Worm (Caenorhabditis elegans) whole organism, L4 larva: ENCODE results near the gene ZK632.4.

Experiments
- D1046.2 ChIP-seq: fragments of 200-800 bp; sonication (Bioruptor generic); IDR thresholded peaks from 2 replicates; pipeline ENCODE4 v1.3.6; 2022; ENCODE audit warnings: missing genetic modification characterization, missing compliant biosample characterization
- R02D3.7 ChIP-seq: fragments of 150-350 bp; sonication (generic microtip); optimal IDR thresholded peaks from 3 replicates; lab custom pipeline; 2014; ENCODE audit warnings: missing biosample characterization, missing genetic modification characterization
- T20F7.1 ChIP-seq: fragments of 200-800 bp; sonication (Bioruptor generic); optimal IDR thresholded peaks from 2 replicates; lab custom pipeline; 2018; ENCODE audit warnings: mild to moderate bottlenecking, missing genetic modification characterization, missing compliant biosample characterization
- T26A8.4 ChIP-seq: fragments of 200-800 bp; sonication (Bioruptor generic); IDR thresholded peaks from 2 replicates; pipeline ENCODE4 v1.3.6; 2022; ENCODE audit warnings: missing genetic modification characterization, missing compliant biosample characterization
- Y105C5A.15 ChIP-seq: fragments of 200-800 bp; sonication (Bioruptor generic); IDR thresholded peaks from 2 replicates; pipeline ENCODE4 v1.3.6; 2022; ENCODE audit warnings: missing genetic modification characterization, missing compliant biosample characterization
- Y75B8A.6 ChIP-seq: fragments of 200-800 bp; sonication (Bioruptor generic); IDR thresholded peaks from 2 replicates; pipeline ENCODE4 v1.3.6; 2022; ENCODE audit warnings: missing genetic modification reagents, missing genetic modification characterization, missing compliant biosample characterization
- aha-1 ChIP-seq: fragments of 150-350 bp; peaks from one replicate; lab custom pipeline; 2014; ENCODE audit warnings: missing biosample characterization, missing genetic modification characterization
- aly-2 ChIP-seq: sonication (generic microtip); optimal IDR thresholded peaks from 2 replicates; lab custom pipeline; 2018; ENCODE audit warnings: missing biosample characterization, missing genetic modification characterization
- ama-1 ChIP-seq: fragments of 150-350 bp; optimal IDR thresholded peaks from 2 replicates; lab custom pipeline; 2014; ENCODE audit warnings: inconsistent platforms, mixed read lengths
- ceh-20 ChIP-seq: fragments of 200-800 bp; sonication (Bioruptor generic); IDR thresholded peaks from 2 replicates; pipeline ENCODE4 v1.3.6; 2022; ENCODE audit warnings: missing genetic modification reagents, missing genetic modification characterization, missing compliant biosample characterization
- ceh-28 ChIP-seq: fragments of 150-350 bp; optimal IDR thresholded peaks from 2 replicates; lab custom pipeline; 2014; ENCODE audit warnings: missing biosample characterization, missing genetic modification reagents, missing genetic modification characterization
- ceh-62 ChIP-seq: sonication (generic microtip); optimal IDR thresholded peaks from 2 replicates; lab custom pipeline; 2017; ENCODE audit warnings: missing biosample characterization, missing genetic modification characterization
- ceh-82 ChIP-seq: sonication (generic microtip); optimal IDR thresholded peaks from 2 replicates; lab custom pipeline; 2017; ENCODE audit warnings: missing biosample characterization, missing genetic modification characterization
- ctbp-1 ChIP-seq: fragments of 200-800 bp; sonication (Bioruptor generic); IDR thresholded peaks from 2 replicates; pipeline ENCODE4 v1.3.6; 2022; ENCODE audit warnings: missing genetic modification reagents, missing genetic modification characterization, missing compliant biosample characterization
- daf-16 ChIP-seq, 3 experiments: sonication (generic microtip); optimal IDR thresholded peaks; 2 replicates each; lab custom pipeline; 2016 to 2017; ENCODE audit warnings: missing genetic modification characterization in 3 of 3, missing genetic modification reagents in 3 of 3, mild to moderate bottlenecking in 2 of 3, missing compliant biosample characterization in 2 of 3, missing biosample characterization in 1 of 3, moderate library complexity in 1 of 3
- dmd-8 ChIP-seq: fragments of 200-800 bp; sonication (Bioruptor generic); IDR thresholded peaks from 2 replicates; pipeline ENCODE4 v1.3.6; 2022; ENCODE audit warnings: missing genetic modification characterization, missing compliant biosample characterization
- duxl-1 ChIP-seq: sonication (generic microtip); optimal IDR thresholded peaks from 2 replicates; lab custom pipeline; 2016; ENCODE audit warnings: mild to moderate bottlenecking, missing genetic modification characterization, moderate library complexity, missing compliant biosample characterization; ENCODE audit not compliant: poor library complexity
- dve-1 ChIP-seq: sonication (generic microtip); optimal IDR thresholded peaks from 2 replicates; lab custom pipeline; 2017; ENCODE audit warnings: antibody characterized with exemption, mild to moderate bottlenecking, missing genetic modification characterization, missing compliant biosample characterization; ENCODE audit not compliant: insufficient read depth
- fos-1 ChIP-seq: fragments of 150-350 bp; optimal IDR thresholded peaks from 2 replicates; lab custom pipeline; 2014; ENCODE audit warnings: missing biosample characterization, missing genetic modification characterization
- hmg-1.1 ChIP-seq: fragments of 200-800 bp; sonication (Bioruptor generic); IDR thresholded peaks from 2 replicates; pipeline ENCODE4 v1.3.6; 2022; ENCODE audit warnings: missing genetic modification reagents, missing genetic modification characterization, missing compliant biosample characterization
- lin-1 ChIP-seq: fragments of 200-800 bp; sonication (Bioruptor generic); IDR thresholded peaks from 2 replicates; pipeline ENCODE4 v1.3.6; 2022; ENCODE audit warnings: missing genetic modification reagents, missing genetic modification characterization, missing compliant biosample characterization
- lin-38 ChIP-seq: fragments of 200-800 bp; sonication (Bioruptor generic); IDR thresholded peaks from 2 replicates; pipeline ENCODE4 v1.3.6; 2022; ENCODE audit warnings: missing genetic modification reagents, missing genetic modification characterization, missing compliant biosample characterization
- lsy-2 ChIP-seq, 2 experiments: fragments of 150-350 bp in 1 of 2; sonication (generic microtip) in 1 of 2; optimal IDR thresholded peaks; 2 replicates each; lab custom pipeline; 2014 to 2017; ENCODE audit warnings: missing biosample characterization in 2 of 2, missing genetic modification characterization in 2 of 2
- mdt-29 ChIP-seq: fragments of 200-800 bp; sonication (Bioruptor generic); IDR thresholded peaks from 2 replicates; pipeline ENCODE4 v1.3.6; 2022; ENCODE audit warnings: missing genetic modification reagents, missing genetic modification characterization, missing compliant biosample characterization
- mep-1 ChIP-seq: fragments of 150-350 bp; sonication (generic microtip); optimal IDR thresholded peaks from 3 replicates; lab custom pipeline; 2014; ENCODE audit warnings: missing biosample characterization, missing genetic modification characterization
- mes-2 ChIP-seq: sonication (generic microtip); optimal IDR thresholded peaks from 2 replicates; lab custom pipeline; 2016; ENCODE audit warnings: missing genotype, mild to moderate bottlenecking, missing genetic modification characterization, missing compliant biosample characterization; ENCODE audit not compliant: poor library complexity, severe bottlenecking
- nhr-102 ChIP-seq: sonication (generic microtip); optimal IDR thresholded peaks from 2 replicates; lab custom pipeline; 2016; ENCODE audit warnings: mild to moderate bottlenecking, missing genetic modification characterization, moderate library complexity, missing compliant biosample characterization
- nhr-111 ChIP-seq: fragments of 200-800 bp; sonication (Bioruptor generic); optimal IDR thresholded peaks from 2 replicates; lab custom pipeline; 2018; ENCODE audit warnings: mild to moderate bottlenecking, missing genetic modification characterization, missing compliant biosample characterization
- nhr-25 ChIP-seq: sonication (generic microtip); optimal IDR thresholded peaks from 2 replicates; lab custom pipeline; 2017; ENCODE audit warnings: missing genetic modification characterization, mild to moderate bottlenecking, missing compliant biosample characterization, antibody characterized with exemption, moderate library complexity, borderline replicate concordance; ENCODE audit not compliant: insufficient read depth
- nhr-28 ChIP-seq: fragments of 150-350 bp; optimal IDR thresholded peaks from 2 replicates; lab custom pipeline; 2014; ENCODE audit warnings: missing biosample characterization, missing genetic modification characterization
- nhr-48 ChIP-seq: sonication (generic microtip); optimal IDR thresholded peaks from 2 replicates; lab custom pipeline; 2016; ENCODE audit warnings: mild to moderate bottlenecking, missing genetic modification characterization, missing compliant biosample characterization
- nhr-6 ChIP-seq: fragments of 150-350 bp; optimal IDR thresholded peaks from 2 replicates; lab custom pipeline; 2014; ENCODE audit warnings: missing biosample characterization, missing genetic modification characterization
- nhr-77 ChIP-seq: fragments of 150-350 bp; optimal IDR thresholded peaks from 2 replicates; lab custom pipeline; 2014; ENCODE audit warnings: missing biosample characterization, missing genetic modification characterization
- pha-4 ChIP-seq, 2 experiments: fragments of 150-350 bp in 1 of 2; fragments of 200-800 bp in 1 of 2; sonication (Bioruptor generic) in 1 of 2; IDR thresholded peaks in 1 of 2; optimal IDR thresholded peaks in 1 of 2; 2 replicates each; pipeline versions ENCODE4 v1.3.6 to Lab custom; 2014 to 2022; ENCODE audit warnings: missing genetic modification characterization in 2 of 2, missing genetic modification reagents in 2 of 2, missing biosample characterization in 1 of 2, missing compliant biosample characterization in 1 of 2
- pqm-1 ChIP-seq: sonication (generic microtip); optimal IDR thresholded peaks from 2 replicates; lab custom pipeline; 2017; ENCODE audit warnings: missing biosample characterization, missing genetic modification characterization
- rbr-2 ChIP-seq: sonication (generic microtip); optimal IDR thresholded peaks from 2 replicates; lab custom pipeline; 2016; ENCODE audit warnings: missing genotype, missing genetic modification characterization, missing compliant biosample characterization
- saeg-2 ChIP-seq: fragments of 200-800 bp; sonication (Bioruptor generic); IDR thresholded peaks from 2 replicates; pipeline ENCODE4 v1.3.6; 2022; ENCODE audit warnings: missing genetic modification reagents, missing genetic modification characterization, missing compliant biosample characterization
- sdz-12 ChIP-seq: fragments of 200-800 bp; sonication (Bioruptor generic); optimal IDR thresholded peaks from 2 replicates; lab custom pipeline; 2018; ENCODE audit warnings: mild to moderate bottlenecking, missing genetic modification characterization, missing compliant biosample characterization
- skn-1 ChIP-seq: fragments of 150-350 bp; optimal IDR thresholded peaks from 2 replicates; lab custom pipeline; 2014; ENCODE audit warnings: missing biosample characterization, missing genetic modification characterization
- snpc-1.2 ChIP-seq: fragments of 200-800 bp; sonication (Bioruptor generic); IDR thresholded peaks from 2 replicates; pipeline ENCODE4 v1.3.6; 2022; ENCODE audit warnings: missing genetic modification reagents, missing genetic modification characterization, missing compliant biosample characterization
- spr-1 ChIP-seq: sonication (generic microtip); optimal IDR thresholded peaks from 2 replicates; lab custom pipeline; 2016; ENCODE audit warnings: mild to moderate bottlenecking, missing genetic modification characterization, missing compliant biosample characterization
- spr-3 ChIP-seq: fragments of 200-800 bp; sonication (Bioruptor generic); optimal IDR thresholded peaks from 2 replicates; lab custom pipeline; 2018; ENCODE audit warnings: mild to moderate bottlenecking, missing genetic modification characterization, missing compliant biosample characterization
- tra-1 ChIP-seq: fragments of 200-800 bp; sonication (Bioruptor generic); IDR thresholded peaks from 2 replicates; pipeline ENCODE4 v1.3.6; 2022; ENCODE audit warnings: missing genetic modification reagents, missing genetic modification characterization, missing compliant biosample characterization
- unc-39 ChIP-seq: sonication (generic microtip); optimal IDR thresholded peaks from 2 replicates; lab custom pipeline; 2017; ENCODE audit warnings: missing biosample characterization, missing genetic modification characterization
- zag-1 ChIP-seq: fragments of 150-350 bp; optimal IDR thresholded peaks from 2 replicates; lab custom pipeline; 2014; ENCODE audit warnings: missing biosample characterization, missing genetic modification characterization
- zfp-3 ChIP-seq: fragments of 200-800 bp; sonication (Bioruptor generic); conservative IDR thresholded peaks from 2 replicates; pipeline ENCODE4 v1.3.6; 2022; ENCODE audit warnings: missing genetic modification reagents, missing genetic modification characterization, missing compliant biosample characterization
- zip-2 ChIP-seq: fragments of 150-350 bp; optimal IDR thresholded peaks from 2 replicates; lab custom pipeline; 2014; ENCODE audit warnings: missing biosample characterization, missing genetic modification characterization

Gene ZK632.4

ce11 chrIII:9786776-9787175, 20.5 kb downstream of the ZK632.4 start (continued):
- TF ChIP-seq nhr-6 (tag; lab: Kevin White, UChicago) = no peak
- TF ChIP-seq nhr-77 (tag; lab: Kevin White, UChicago) = peak; percentile 17
- TF ChIP-seq nhr-28 (tag; lab: Kevin White, UChicago) = peak; percentile 40
- TF ChIP-seq, all 104 proteins: peak for 9

ce11 chrIII:9783133-9783590, 24.1 kb downstream of the ZK632.4 start:
- TF ChIP-seq spr-1 (tag; lab: Kevin White, UChicago) = peak; percentile 26
- TF ChIP-seq spr-3 (GFP tag; lab: Kevin White, UChicago) = peak; percentile 40
- TF ChIP-seq T26A8.4 (GFP tag; lab: Robert Waterston, UW) = peak; percentile 55
- peak; percentile 36; the same call in 1 of the 2 replicates for TF ChIP-seq hmg-1.1 (GFP tag; lab: Robert Waterston, UW)
- TF ChIP-seq nhr-25 (tag; lab: Kevin White, UChicago) = peak; percentile 11
- TF ChIP-seq lsy-2 (tag; optimal IDR thresholded peaks at IDR 0.05; lab: Kevin White, UChicago) = peak in 1 of 2 experiments; percentile 50
- 0 out of 2 replicates have a peak, but pooled peaks have one; percentile 7 for TF ChIP-seq Y105C5A.15 (GFP tag; lab: Robert Waterston, UW)
- TF ChIP-seq ceh-28 (tag; lab: Kevin White, UChicago) = no peak
- 0 out of 2 replicates have a peak, but pooled peaks have one; percentile 38 for TF ChIP-seq ctbp-1 (GFP tag; lab: Robert Waterston, UW)
- TF ChIP-seq pha-4 (GFP tag; IDR thresholded peaks at IDR 0.05; lab: Robert Waterston, UW) = 0 out of 2 replicates have a peak, but pooled peaks have one; percentile 4
- TF ChIP-seq pha-4 (tag; optimal IDR thresholded peaks at IDR 0.05; lab: Kevin White, UChicago) = no peak
- TF ChIP-seq T20F7.1 = peak; percentile 47
- TF ChIP-seq dve-1 (tag; lab: Kevin White, UChicago) = peak; percentile 78
- TF ChIP-seq aly-2 (tag; lab: Kevin White, UChicago) = no peak
- TF ChIP-seq daf-16 (GFP tag; optimal IDR thresholded peaks at IDR 0.05; lab: Kevin White, UChicago) = peak in 1 of 2 experiments; percentile 62
- peak; percentile 61 for TF ChIP-seq daf-16 (tag; optimal IDR thresholded peaks at IDR 0.05; lab: Kevin White, UChicago)
- no peak for TF ChIP-seq ceh-62 (tag; lab: Kevin White, UChicago)
- TF ChIP-seq zfp-3 (GFP tag; lab: Robert Waterston, UW) = peak; percentile 83
- no peak for TF ChIP-seq unc-39 (tag; lab: Kevin White, UChicago)
- TF ChIP-seq dmd-8 = no peak
- TF ChIP-seq zip-2 = no peak
- TF ChIP-seq lin-38 (GFP tag; lab: Robert Waterston, UW) = peak; percentile 62
- peak; percentile 51 for TF ChIP-seq fos-1 (tag; lab: Kevin White, UChicago)
- no peak for TF ChIP-seq mdt-29 (GFP tag; lab: Robert Waterston, UW)
- peak; percentile 65 for TF ChIP-seq mep-1 (tag; lab: Kevin White, UChicago)
- TF ChIP-seq ama-1 (lab: Kevin White, UChicago) = peak; percentile 68
- TF ChIP-seq nhr-102 (tag; lab: Kevin White, UChicago) = peak; percentile 73
- no peak for TF ChIP-seq skn-1 (tag; lab: Kevin White, UChicago)
- peak; percentile 76 for TF ChIP-seq sdz-12
- TF ChIP-seq duxl-1 = peak; percentile 46
- no peak for TF ChIP-seq lin-1
- TF ChIP-seq ceh-82 (tag; lab: Kevin White, UChicago) = no peak
- TF ChIP-seq nhr-48 (tag; lab: Kevin White, UChicago) = peak; percentile 26
- TF ChIP-seq aha-1 = peak; percentile 26
- TF ChIP-seq nhr-111 (GFP tag; lab: Kevin White, UChicago) = peak; percentile 51

- TF ChIP-seq mes-2 (tag; lab: Kevin White, UChicago) = peak; percentile 22
- no peak for TF ChIP-seq duxl-1
- no peak for TF ChIP-seq Y75B8A.6
- no peak for TF ChIP-seq spr-1 (tag; lab: Kevin White, UChicago)
- no peak for TF ChIP-seq saeg-2
- TF ChIP-seq snpc-1.2 (GFP tag; lab: Robert Waterston, UW) = no peak
- no peak for TF ChIP-seq pqm-1 (tag; lab: Kevin White, UChicago)
- TF ChIP-seq aha-1 = peak; percentile 92
- TF ChIP-seq ceh-20 (GFP tag; lab: Robert Waterston, UW) = no peak
- TF ChIP-seq T26A8.4 (GFP tag; lab: Robert Waterston, UW) = no peak
- 0 out of 2 replicates have a peak, but pooled peaks have one; percentile 11 for TF ChIP-seq D1046.2 (GFP tag; lab: Robert Waterston, UW)
- no peak for TF ChIP-seq R02D3.7 (tag; lab: Kevin White, UChicago)
- TF ChIP-seq rbr-2 (tag; lab: Kevin White, UChicago) = no peak
- TF ChIP-seq zag-1 (tag; lab: Kevin White, UChicago) = no peak
- TF ChIP-seq tra-1 (GFP tag; lab: Robert Waterston, UW) = no peak
These were observed 24.7 kb downstream of the ZK632.4 start, which contains the start of gene R10E11.6 for ce11 chrIII:9782483-9783081. Gene R10E11.6, plus strand, starts transcription at chrIII:9783006.
